Worm (Caenorhabditis elegans): Measurements from ENCODE around the gene C39F7.5.

C39F7.5 gene

DNA sequence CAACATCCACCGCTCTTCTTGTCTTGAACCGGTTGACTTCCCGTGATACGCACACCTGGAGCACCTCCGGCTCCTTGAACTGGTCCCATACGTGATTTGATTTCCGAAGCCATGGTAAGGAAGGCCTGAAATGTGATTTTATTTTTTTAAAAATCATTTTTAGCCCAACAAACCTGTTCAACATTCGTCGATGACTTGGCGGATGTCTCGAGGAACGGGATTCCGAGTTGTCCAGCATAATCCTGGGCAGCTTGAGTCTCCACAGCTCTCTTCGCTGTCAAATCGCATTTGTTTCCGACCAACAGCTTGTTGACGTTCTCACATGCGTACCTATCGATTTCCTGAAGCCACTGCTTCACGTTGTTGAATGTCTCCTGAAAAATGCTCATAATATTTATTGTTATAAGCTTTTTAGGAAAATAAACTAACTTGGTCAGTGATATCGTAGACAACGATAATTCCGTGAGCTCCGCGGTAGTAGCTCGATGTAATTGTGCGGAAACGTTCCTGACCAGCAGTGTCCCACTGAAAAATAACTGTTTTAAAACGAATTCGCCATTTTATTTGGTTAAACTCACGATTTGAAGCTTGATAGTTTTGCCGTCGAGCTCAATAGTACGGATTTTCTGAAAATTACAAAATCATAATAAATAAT lies 1.4 kb upstream of the C39F7.5 start:
- TF ChIP-seq ztf-11 (tag; optimal IDR thresholded peaks at IDR 0.05): no peak

DNA sequence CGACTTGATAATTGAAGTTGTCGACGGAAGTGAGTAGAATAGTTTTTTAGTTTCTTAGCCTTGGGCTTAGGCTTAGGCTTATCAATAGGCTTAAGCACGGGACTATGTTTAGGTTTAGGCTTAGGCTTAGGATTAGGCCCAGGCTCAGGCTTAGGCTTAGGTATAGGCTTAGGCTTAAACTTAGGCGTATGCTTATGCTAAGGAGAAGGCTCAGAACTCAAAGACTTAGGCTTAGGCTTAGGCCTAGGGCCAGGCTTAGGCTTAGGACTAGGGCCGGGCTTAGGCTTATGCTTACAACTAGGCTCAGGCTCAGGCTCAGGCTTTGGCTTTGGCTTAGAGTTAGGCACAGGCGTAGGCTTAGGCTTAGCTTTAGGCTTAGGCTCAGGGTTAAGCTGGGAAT lies 2.0 kb downstream of the C39F7.5 start:
- TF ChIP-seq fos-1 (tag; optimal IDR thresholded peaks at IDR 0.05) (no peak), lsy-12 (tag; optimal IDR thresholded peaks at IDR 0.05) (no peak), nhr-28 (tag; optimal IDR thresholded peaks at IDR 0.05) (no peak), nhr-237 (tag; optimal IDR thresholded peaks at IDR 0.05) (no peak), nhr-77 (tag; optimal IDR thresholded peaks at IDR 0.05) (no peak), elt-3 (tag; optimal IDR thresholded peaks at IDR 0.05) (no peak), egl-27 (tag; optimal IDR thresholded peaks at IDR 0.05) (no peak), ztf-4 (tag; optimal IDR thresholded peaks at IDR 0.05) (no peak), hmg-11 (tag; optimal IDR thresholded peaks at IDR 0.05) (no peak), unc-39 (tag; optimal IDR thresholded peaks at IDR 0.05) (no peak)

DNA sequence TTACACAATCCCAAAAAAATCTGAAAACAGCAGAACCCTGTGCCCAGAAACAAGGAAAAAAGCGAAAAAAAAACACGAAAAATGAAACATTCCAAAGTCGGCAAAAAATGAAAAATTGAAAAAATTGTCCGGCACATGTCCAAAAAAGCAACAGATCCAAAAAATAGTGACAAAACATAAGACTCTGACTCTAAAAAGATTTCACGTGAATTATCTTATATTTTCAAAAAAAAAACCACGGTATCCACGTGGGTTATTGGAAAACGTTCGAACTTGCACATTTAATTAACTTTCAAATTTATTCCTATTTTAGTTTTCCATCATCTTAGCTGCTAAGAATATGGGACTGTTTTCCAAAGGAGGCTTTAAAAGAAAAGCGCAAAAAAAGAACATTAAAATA lies 6.0 kb downstream of the C39F7.5 start, which contains the start of gene Y75B7B.1:
Y75B7B.1 (plus strand) TSS at position 301 of the 400 bp plus-strand sequence.
- TF ChIP-seq nhr-28 (tag; optimal IDR thresholded peaks at IDR 0.05): no peak
- no peak for TF ChIP-seq hmg-11 (tag; optimal IDR thresholded peaks at IDR 0.05)
- TF ChIP-seq mdl-1 (tag; optimal IDR thresholded peaks at IDR 0.05): no peak
- TF ChIP-seq eor-1 (tag; optimal IDR thresholded peaks at IDR 0.05): no peak
- no peak for TF ChIP-seq nhr-25 (tag; optimal IDR thresholded peaks at IDR 0.05)
- no peak for TF ChIP-seq tbx-2 (tag; optimal IDR thresholded peaks at IDR 0.05)
- TF ChIP-seq ceh-9 (tag; optimal IDR thresholded peaks at IDR 0.05): no peak
- no peak for TF ChIP-seq egl-5 (tag; optimal IDR thresholded peaks at IDR 0.05)
- TF ChIP-seq nhr-67 (tag; optimal IDR thresholded peaks at IDR 0.05): no peak
- TF ChIP-seq fkh-10 (GFP tag; optimal IDR thresholded peaks at IDR 0.05): no peak
- no peak for TF ChIP-seq R02D3.7 (tag; optimal IDR thresholded peaks at IDR 0.05)
- TF ChIP-seq snpc-4 (tag; optimal IDR thresholded peaks at IDR 0.05): no peak
- TF ChIP-seq ceh-16 (tag; optimal IDR thresholded peaks at IDR 0.05): no peak
- TF ChIP-seq elt-1 (tag; optimal IDR thresholded peaks at IDR 0.05): no peak
- TF ChIP-seq jun-1 (tag; optimal IDR thresholded peaks at IDR 0.05): no peak
- TF ChIP-seq nhr-11 (tag; optimal IDR thresholded peaks at IDR 0.05): no peak
- no peak for TF ChIP-seq lin-15B (tag; optimal IDR thresholded peaks at IDR 0.05)

DNA sequence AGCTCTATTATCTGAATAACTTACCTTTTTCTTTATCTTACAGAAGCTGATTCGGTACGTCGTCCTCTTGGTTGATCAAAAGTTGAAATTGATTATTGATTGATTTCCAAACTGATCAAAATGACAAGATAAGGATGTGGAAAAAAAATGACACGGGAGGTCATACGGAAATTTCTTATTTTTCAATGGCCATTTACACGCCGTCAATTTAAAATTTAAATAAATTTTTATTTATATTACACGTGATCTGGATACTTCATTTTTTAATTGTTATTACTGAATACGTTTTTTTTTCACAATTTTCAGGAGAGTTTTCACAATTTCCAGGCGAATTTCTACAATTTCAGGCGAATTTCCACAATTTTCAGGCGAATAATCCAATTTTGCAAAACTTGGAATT lies 11.4 kb downstream of the C39F7.5 start, which contains the start of gene Y75B7B.2:
Y75B7B.2 (minus strand) TSS at position 101 of the 400 bp plus-strand sequence.
- TF ChIP-seq nhr-28 (tag; optimal IDR thresholded peaks at IDR 0.05) (no peak), unc-39 (tag; optimal IDR thresholded peaks at IDR 0.05) (no peak), nhr-11 (tag; optimal IDR thresholded peaks at IDR 0.05) (no peak), R02D3.7 (tag; optimal IDR thresholded peaks at IDR 0.05) (no peak), nhr-77 (tag; optimal IDR thresholded peaks at IDR 0.05) (no peak), ztf-11 (tag; optimal IDR thresholded peaks at IDR 0.05) (no peak), nhr-25 (tag; optimal IDR thresholded peaks at IDR 0.05) (no peak), lin-15B (tag; optimal IDR thresholded peaks at IDR 0.05) (no peak), fkh-10 (GFP tag; optimal IDR thresholded peaks at IDR 0.05) (no peak), fos-1 (tag; optimal IDR thresholded peaks at IDR 0.05) (no peak)

DNA sequence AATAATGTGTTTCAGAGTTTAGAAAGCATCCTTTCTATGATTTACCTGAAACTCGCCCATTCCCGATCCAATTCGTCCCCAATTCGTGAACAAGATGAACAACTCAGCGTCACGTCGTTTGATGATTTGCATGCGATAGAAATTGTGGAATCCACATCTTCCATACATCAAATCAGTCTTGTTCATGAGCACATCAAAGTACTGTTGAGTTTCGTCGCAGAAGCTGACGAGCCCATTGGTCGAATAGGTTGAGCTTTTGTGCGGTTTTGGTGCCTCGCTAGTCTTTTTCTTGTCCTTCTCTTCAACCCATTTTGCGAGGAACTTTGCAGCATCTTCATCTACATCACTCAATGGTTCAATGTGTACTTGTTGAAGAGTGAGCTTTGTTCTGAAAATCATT lies 13.4 kb downstream of the C39F7.5 start:
- TF ChIP-seq fkh-10 (GFP tag; optimal IDR thresholded peaks at IDR 0.05) (no peak), elt-2 (tag; optimal IDR thresholded peaks at IDR 0.05) (no peak), ztf-4 (tag; optimal IDR thresholded peaks at IDR 0.05) (no peak), ceh-9 (tag; optimal IDR thresholded peaks at IDR 0.05) (no peak), elt-1 (tag; optimal IDR thresholded peaks at IDR 0.05) (no peak), nhr-76 (tag; optimal IDR thresholded peaks at IDR 0.05) (no peak), pha-4 (tag; optimal IDR thresholded peaks at IDR 0.05) (no peak), lin-39 (tag; optimal IDR thresholded peaks at IDR 0.05) (no peak), nfya-1 (tag; optimal IDR thresholded peaks at IDR 0.05; ENCODE audit: insufficient read depth) (no peak), nhr-77 (tag; optimal IDR thresholded peaks at IDR 0.05) (no peak), ceh-16 (tag; optimal IDR thresholded peaks at IDR 0.05) (no peak), mml-1 (tag; optimal IDR thresholded peaks at IDR 0.05) (no peak), nhr-23 (tag; optimal IDR thresholded peaks at IDR 0.05) (no peak), nhr-12 (tag; optimal IDR thresholded peaks at IDR 0.05) (no peak), nhr-43 (tag; optimal IDR thresholded peaks at IDR 0.05; ENCODE audit: poor library complexity, severe bottlenecking) (no peak), ama-1 (optimal IDR thresholded peaks at IDR 0.05) (no peak), ztf-11 (tag; optimal IDR thresholded peaks at IDR 0.05) (no peak), elt-3 (tag; optimal IDR thresholded peaks at IDR 0.05) (no peak), unc-39 (tag; optimal IDR thresholded peaks at IDR 0.05) (no peak)

Data from whole organism, L3 larva.